Fruit fly (Drosophila melanogaster) whole organism, embryonic: ENCODE results near the gene CAHbeta.
A peak's percentile ranks its signal among the peaks of the same experiment; 100 is the strongest.

Experiments used
- Atf6 ChIP-seq: fragments of 200-800 bp; sonication (Bioruptor generic); IDR thresholded peaks from 2 replicates; pipeline ENCODE4 v1.3.6; 2022; ENCODE audit warnings: missing biosample characterization, missing genetic modification characterization
- CG1233 ChIP-seq: fragments of 200-800 bp; sonication (Bioruptor generic); optimal IDR thresholded peaks from 4 replicates; lab custom pipeline; 2018; ENCODE audit warnings: missing biosample characterization, mild to moderate bottlenecking, missing genetic modification characterization
- CG13424 ChIP-seq: fragments of 200-800 bp; sonication (Bioruptor generic); optimal IDR thresholded peaks from 2 replicates; lab custom pipeline; 2019; ENCODE audit warnings: missing biosample characterization, mild to moderate bottlenecking, missing genetic modification characterization, moderate library complexity
- CG18011 ChIP-seq: fragments of 200-800 bp; sonication (Bioruptor generic); optimal IDR thresholded peaks from 2 replicates; lab custom pipeline; 2017; ENCODE audit warnings: missing biosample characterization, missing genetic modification characterization, mild to moderate bottlenecking, moderate library complexity, missing genotype
- CG1832 ChIP-seq: fragments of 200-800 bp; sonication (Bioruptor generic); optimal IDR thresholded peaks from 2 replicates; lab custom pipeline; 2017; ENCODE audit warnings: missing biosample characterization, mild to moderate bottlenecking, missing genetic modification characterization, inconsistent platforms
- CG18764 ChIP-seq: fragments of 200-800 bp; sonication (Bioruptor generic); optimal IDR thresholded peaks from 3 replicates; lab custom pipeline; 2016; ENCODE audit warnings: missing biosample characterization, missing genetic modification characterization
- CG2116 ChIP-seq: fragments of 200-800 bp; sonication (Bioruptor generic); optimal IDR thresholded peaks from 3 replicates; lab custom pipeline; 2018; ENCODE audit warnings: missing biosample characterization, mild to moderate bottlenecking, missing genetic modification characterization
- CG2120 ChIP-seq: fragments of 200-800 bp; sonication (Bioruptor generic); optimal IDR thresholded peaks from 3 replicates; lab custom pipeline; 2016; ENCODE audit warnings: missing biosample characterization, missing genetic modification characterization
- CG3407 ChIP-seq: fragments of 200-800 bp; sonication (Bioruptor generic); optimal IDR thresholded peaks from 2 replicates; lab custom pipeline; 2018; ENCODE audit warnings: missing biosample characterization, mild to moderate bottlenecking, missing genetic modification characterization
- CG34224 ChIP-seq: fragments of 200-800 bp; sonication (Bioruptor generic); IDR thresholded peaks from 3 replicates; pipeline ENCODE4 v1.3.6; 2022; ENCODE audit warnings: missing biosample characterization, missing genetic modification characterization; ENCODE audit not compliant: partially characterized antibody
- CG3995 ChIP-seq: fragments of 200-800 bp; sonication (Bioruptor generic); optimal IDR thresholded peaks from 3 replicates; lab custom pipeline; 2016; ENCODE audit warnings: missing biosample characterization, missing genetic modification characterization
- CG42726 ChIP-seq: fragments of 200-800 bp; sonication (Bioruptor generic); IDR thresholded peaks from 2 replicates; pipeline ENCODE4 v1.3.6; 2022; ENCODE audit warnings: missing biosample characterization, missing genetic modification characterization; ENCODE audit not compliant: partially characterized antibody
- CG4707 ChIP-seq: fragments of 200-800 bp; sonication (Bioruptor generic); optimal IDR thresholded peaks from 2 replicates; lab custom pipeline; 2018; ENCODE audit warnings: missing biosample characterization, mild to moderate bottlenecking, missing genetic modification characterization, moderate library complexity
- CG6175 ChIP-seq: fragments of 200-800 bp; sonication (Bioruptor generic); IDR thresholded peaks from 3 replicates; pipeline ENCODE4 v1.3.6; 2022; ENCODE audit warnings: missing biosample characterization, missing genetic modification characterization
- CG9932 ChIP-seq: fragments of 200-800 bp; sonication (Bioruptor generic); IDR thresholded peaks from 2 replicates; pipeline ENCODE4 v1.3.6; 2022; ENCODE audit warnings: missing biosample characterization, missing genetic modification characterization
- Chrac-16 ChIP-seq: fragments of 200-800 bp; sonication (Bioruptor generic); optimal IDR thresholded peaks from 3 replicates; lab custom pipeline; 2016; ENCODE audit warnings: missing biosample characterization, missing genetic modification characterization
- Dek ChIP-seq: fragments of 200-800 bp; sonication (Bioruptor generic); optimal IDR thresholded peaks from 3 replicates; lab custom pipeline; 2019; ENCODE audit warnings: missing biosample characterization, mild to moderate bottlenecking, missing genetic modification characterization, moderate library complexity
- Doc3 ChIP-seq: fragments of 200-800 bp; sonication (Bioruptor generic); IDR thresholded peaks from 3 replicates; pipeline ENCODE4 v1.3.6; 2022; ENCODE audit warnings: missing biosample characterization, missing genetic modification characterization; ENCODE audit not compliant: partially characterized antibody
- Gsc ChIP-seq: fragments of 200-800 bp; sonication (Bioruptor generic); IDR thresholded peaks from 2 replicates; pipeline ENCODE4 v1.3.6; 2022; ENCODE audit warnings: missing biosample characterization, missing genetic modification characterization
- HLH54F ChIP-seq: fragments of 200-800 bp; sonication (Bioruptor generic); optimal IDR thresholded peaks from 3 replicates; lab custom pipeline; 2016; ENCODE audit warnings: missing biosample characterization, missing genetic modification characterization
- HLHmδ ChIP-seq: fragments of 200-800 bp; sonication (Bioruptor generic); optimal IDR thresholded peaks from 2 replicates; lab custom pipeline; 2018; ENCODE audit warnings: missing biosample characterization, mild to moderate bottlenecking, missing genetic modification characterization, moderate library complexity
- Lim3 ChIP-seq: fragments of 200-800 bp; sonication (Bioruptor generic); IDR thresholded peaks from 2 replicates; pipeline ENCODE4 v1.3.6; 2022; ENCODE audit warnings: missing biosample characterization, missing genetic modification characterization
- MBD-R2 ChIP-seq: fragments of 200-800 bp; sonication (Bioruptor generic); IDR thresholded peaks from 2 replicates; pipeline ENCODE4 v1.3.6; 2022; ENCODE audit warnings: missing biosample characterization, missing genetic modification characterization
- Mad ChIP-seq: fragments of 200-800 bp; sonication (Bioruptor generic); optimal IDR thresholded peaks from 2 replicates; lab custom pipeline; 2016; ENCODE audit warnings: missing biosample characterization, missing genetic modification characterization
- Max ChIP-seq: fragments of 200-800 bp; sonication (Bioruptor generic); optimal IDR thresholded peaks from 2 replicates; lab custom pipeline; 2016; ENCODE audit warnings: missing biosample characterization, mild to moderate bottlenecking, missing genetic modification characterization
- Mes4 ChIP-seq: fragments of 200-800 bp; sonication (Bioruptor generic); optimal IDR thresholded peaks from 2 replicates; lab custom pipeline; 2016; ENCODE audit warnings: missing biosample characterization, missing genetic modification characterization
- Poxn ChIP-seq: fragments of 200-800 bp; sonication (Bioruptor generic); IDR thresholded peaks from 2 replicates; pipeline ENCODE4 v1.3.6; 2022; ENCODE audit warnings: missing biosample characterization, missing genetic modification characterization
- Usf ChIP-seq: fragments of 200-800 bp; sonication (Bioruptor generic); optimal IDR thresholded peaks from 2 replicates; lab custom pipeline; 2017; ENCODE audit warnings: missing genotype, missing biosample characterization, missing genetic modification characterization
- amos ChIP-seq: fragments of 200-800 bp; sonication (Bioruptor generic); IDR thresholded peaks from 2 replicates; pipeline ENCODE4 v1.3.6; 2022; ENCODE audit warnings: missing biosample characterization, missing genetic modification characterization; ENCODE audit not compliant: partially characterized antibody
- aop ChIP-seq: fragments of 200-800 bp; sonication (Bioruptor generic); IDR thresholded peaks from 2 replicates; pipeline ENCODE4 v1.3.6; 2022; ENCODE audit warnings: missing biosample characterization, missing genetic modification characterization
- bsh ChIP-seq, 2 experiments: fragments of 200-800 bp; sonication (Bioruptor generic); optimal IDR thresholded peaks; 2 replicates each; lab custom pipeline; 2017 to 2018; ENCODE audit warnings: mild to moderate bottlenecking in 2 of 2, missing biosample characterization in 2 of 2, missing genetic modification characterization in 2 of 2, moderate library complexity in 1 of 2
- corto ChIP-seq: fragments of 200-800 bp; sonication (Bioruptor generic); optimal IDR thresholded peaks from 2 replicates; lab custom pipeline; 2016; ENCODE audit warnings: missing biosample characterization, mild to moderate bottlenecking, missing genetic modification characterization, moderate library complexity
- dan ChIP-seq: fragments of 200-800 bp; sonication (Bioruptor generic); IDR thresholded peaks from 2 replicates; pipeline ENCODE4 v1.3.6; 2022; ENCODE audit warnings: missing biosample characterization, missing genetic modification characterization
- dati ChIP-seq: fragments of 200-800 bp; sonication (Bioruptor generic); IDR thresholded peaks from 2 replicates; pipeline ENCODE4 v1.3.6; 2022; ENCODE audit warnings: missing biosample characterization, missing genetic modification characterization
- eve ChIP-seq, 2 experiments: fragments of >200 bp; optimal IDR thresholded peaks; 2 replicates each; lab custom pipeline; 2017; ENCODE audit warnings: missing biosample characterization in 2 of 2, missing genetic modification characterization in 2 of 2
- ind ChIP-seq: fragments of 200-800 bp; sonication (Bioruptor generic); optimal IDR thresholded peaks from 3 replicates; lab custom pipeline; 2016; ENCODE audit warnings: missing biosample characterization, missing genetic modification characterization
- insv ChIP-seq, 2 experiments: fragments of 200-800 bp; sonication (Bioruptor generic); optimal IDR thresholded peaks; 3 replicates each; lab custom pipeline; 2016 to 2018; ENCODE audit warnings: missing biosample characterization in 2 of 2, missing genetic modification characterization in 2 of 2
- klu ChIP-seq: fragments of 200-800 bp; sonication (Bioruptor generic); IDR thresholded peaks from 2 replicates; pipeline ENCODE4 v1.3.6; 2022; ENCODE audit warnings: missing biosample characterization, missing genetic modification characterization
- kni ChIP-seq: fragments of 200-800 bp; sonication (Bioruptor generic); optimal IDR thresholded peaks from 3 replicates; lab custom pipeline; 2017; ENCODE audit warnings: mild to moderate bottlenecking, missing biosample characterization, missing genetic modification reagents, missing genetic modification characterization
- knrl ChIP-seq: fragments of 200-800 bp; sonication (Bioruptor generic); IDR thresholded peaks from 3 replicates; pipeline ENCODE4 v1.3.6; 2022; ENCODE audit warnings: missing biosample characterization, missing genetic modification characterization; ENCODE audit not compliant: partially characterized antibody
- nerfin-2 ChIP-seq: fragments of 200-800 bp; sonication (Bioruptor generic); IDR thresholded peaks from 2 replicates; pipeline ENCODE4 v1.3.6; 2022; ENCODE audit warnings: missing biosample characterization, missing genetic modification characterization; ENCODE audit not compliant: partially characterized antibody
- prd ChIP-seq, 3 experiments: fragments of >200 bp in 2 of 3; fragments of 200-800 bp in 1 of 3; sonication (Bioruptor generic) in 1 of 3; optimal IDR thresholded peaks in 2 of 3; IDR thresholded peaks in 1 of 3; 2 replicates in 2 of 3; 3 replicates in 1 of 3; pipeline versions ENCODE4 v1.3.6 to Lab custom; 2017 to 2022; ENCODE audit warnings: missing biosample characterization in 1 of 3, missing genetic modification characterization in 1 of 3
- pzg ChIP-seq: fragments of 200-800 bp; sonication (Bioruptor generic); optimal IDR thresholded peaks from 3 replicates; lab custom pipeline; 2018; ENCODE audit warnings: missing biosample characterization, mild to moderate bottlenecking, missing genetic modification characterization, moderate library complexity
- tna ChIP-seq: fragments of 200-800 bp; sonication (Bioruptor generic); IDR thresholded peaks from 2 replicates; pipeline ENCODE4 v1.3.6; 2022; ENCODE audit warnings: missing biosample characterization, missing genetic modification characterization; ENCODE audit not compliant: partially characterized antibody
- trem ChIP-seq: fragments of 200-800 bp; optimal IDR thresholded peaks from 3 replicates; lab custom pipeline; 2019; ENCODE audit warnings: missing biosample characterization, mild to moderate bottlenecking, missing genetic modification characterization, moderate library complexity
- wek ChIP-seq: fragments of 200-800 bp; sonication (Bioruptor generic); optimal IDR thresholded peaks from 3 replicates; lab custom pipeline; 2018; ENCODE audit warnings: missing biosample characterization, mild to moderate bottlenecking, missing genetic modification characterization, moderate library complexity
- yki ChIP-seq: fragments of >200 bp; optimal IDR thresholded peaks from 3 replicates; lab custom pipeline; 2018
- z ChIP-seq: fragments of 200-800 bp; sonication (Bioruptor generic); IDR thresholded peaks from 3 replicates; pipeline ENCODE4 v1.3.6; 2022; ENCODE audit warnings: missing biosample characterization, missing genetic modification characterization
- zf30C ChIP-seq: fragments of 200-800 bp; sonication (Bioruptor generic); optimal IDR thresholded peaks from 3 replicates; lab custom pipeline; 2018; ENCODE audit warnings: missing biosample characterization, mild to moderate bottlenecking, missing genetic modification characterization

CAHbeta gene

DNA sequence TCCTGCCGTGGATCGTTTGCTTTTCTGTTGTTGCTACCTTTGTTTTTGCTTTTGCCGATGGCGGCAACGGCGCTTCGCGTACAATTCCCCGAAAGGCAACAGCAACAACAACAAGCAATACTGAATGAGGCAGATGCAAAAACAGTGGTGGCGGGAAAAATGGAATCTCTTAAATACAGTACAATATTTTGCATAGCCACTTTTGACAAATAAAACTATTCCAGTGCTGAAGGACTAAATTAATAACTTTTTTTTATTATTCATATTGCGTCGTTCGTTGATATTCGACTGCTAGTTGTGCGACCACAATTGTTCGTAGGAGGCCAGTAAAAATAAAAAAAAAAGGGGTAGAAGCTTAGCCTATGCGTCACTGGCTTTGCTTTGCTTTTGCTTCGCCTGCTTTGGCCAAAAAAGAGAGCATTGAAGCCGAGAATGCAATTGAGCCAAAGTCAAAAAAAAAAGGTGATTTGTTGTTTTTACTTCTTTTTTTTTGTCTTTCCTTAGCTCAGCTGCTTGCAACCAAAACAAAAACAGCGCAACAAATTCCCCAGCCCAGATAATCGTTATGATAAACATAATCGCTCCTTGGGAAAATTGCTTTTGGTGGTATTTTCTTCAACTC, 51.2 kb downstream of the CAHbeta start (continued):
- TF ChIP-seq nerfin-2 (GFP tag; lab: Robert Waterston, UW) (no peak), MBD-R2 (GFP tag; lab: Robert Waterston, UW) (peak; percentile 85), yki (lab: Kevin White, UChicago) (no peak), z (no peak), Mad (GFP tag; lab: Kevin White, UChicago) (peak; percentile 77), Atf6 (GFP tag; lab: Robert Waterston, UW) (peak; percentile 90), CG18011 (GFP tag; lab: Kevin White, UChicago) (peak; percentile 70), dati (GFP tag; lab: Robert Waterston, UW) (peak; percentile 83), trem (tag; lab: Kevin White, UChicago) (peak; percentile 25), CG13424 (tag; lab: Kevin White, UChicago) (peak; percentile 86), Doc3 (no peak), CG42726 (GFP tag; lab: Robert Waterston, UW) (no peak), zf30C (GFP tag; lab: Kevin White, UChicago) (no peak), corto (GFP tag; lab: Kevin White, UChicago) (peak; percentile 95), knrl (GFP tag; lab: Robert Waterston, UW) (no peak), HLH54F (peak; percentile 84), HLHmδ (GFP tag; lab: Kevin White, UChicago) (no peak), Dek (tag; lab: Kevin White, UChicago) (peak; percentile 85), wek (GFP tag; lab: Kevin White, UChicago) (peak; percentile 46), dan (GFP tag; lab: Robert Waterston, UW) (no peak), amos (GFP tag; lab: Robert Waterston, UW) (no peak), CG18764 (GFP tag; lab: Kevin White, UChicago) (peak; percentile 65), Max (peak; percentile 77), Gsc (GFP tag; lab: Robert Waterston, UW) (no peak), CG3407 (GFP tag; lab: Kevin White, UChicago) (peak; percentile 77), kni (GFP tag; lab: Kevin White, UChicago) (no peak), bsh (GFP tag; optimal IDR thresholded peaks at IDR 0.05; lab: Kevin White, UChicago) (peak; percentile 89 to 99), Chrac-16 (GFP tag; lab: Kevin White, UChicago) (peak; percentile 82), Mes4 (GFP tag; lab: Kevin White, UChicago) (peak; percentile 65), CG1233 (peak; percentile 75), Lim3 (GFP tag; lab: Robert Waterston, UW) (peak; percentile 83), klu (peak; percentile 29; the same call in 1 of the 2 replicates), CG9932 (GFP tag; lab: Robert Waterston, UW) (peak; percentile 87), Poxn (GFP tag; lab: Robert Waterston, UW) (no peak), CG4707 (GFP tag; lab: Kevin White, UChicago) (peak; percentile 65), CG34224 (no peak), insv (GFP tag; optimal IDR thresholded peaks at IDR 0.05; lab: Kevin White, UChicago) (peak in 1 of 2 experiments; percentile 3), CG2116 (GFP tag; lab: Kevin White, UChicago) (peak; percentile 59), CG6175 (GFP tag; lab: Robert Waterston, UW) (peak; percentile 74; the same call in 2 of the 3 replicates), CG2120 (GFP tag; lab: Kevin White, UChicago) (peak; percentile 92), CG1832 (no peak), CG3995 (peak; percentile 47), eve (GFP tag; optimal IDR thresholded peaks at IDR 0.05; lab: Kevin White, UChicago) (peak in 1 of 2 experiments; percentile 88), aop (GFP tag; lab: Robert Waterston, UW) (peak; percentile 62; the same call in 1 of the 2 replicates), prd (optimal IDR thresholded peaks at IDR 0.05; lab: Kevin White, UChicago) (no peak), prd (GFP tag; IDR thresholded peaks at IDR 0.05; lab: Robert Waterston, UW) (peak; percentile 90), Usf (GFP tag; lab: Kevin White, UChicago) (peak; percentile 64), tna (no peak), ind (GFP tag; lab: Kevin White, UChicago) (peak; percentile 87), pzg (GFP tag; lab: Kevin White, UChicago) (peak; percentile 1)
